Worm (Caenorhabditis elegans): Measurements from ENCODE around the gene K11G12.6.
A peak's percentile ranks its signal among the peaks of the same experiment; 100 is the strongest.

The K11G12.6 gene

ce11 chrX:6741532-6741931 lies 12.1 kb upstream of the K11G12.6 start (continued):
- no peak for TF ChIP-seq snpc-4 (tag; optimal IDR thresholded peaks at IDR 0.05)
- peak; percentile 40 for TF ChIP-seq gmeb-1 (tag; optimal IDR thresholded peaks at IDR 0.05)

DNA sequence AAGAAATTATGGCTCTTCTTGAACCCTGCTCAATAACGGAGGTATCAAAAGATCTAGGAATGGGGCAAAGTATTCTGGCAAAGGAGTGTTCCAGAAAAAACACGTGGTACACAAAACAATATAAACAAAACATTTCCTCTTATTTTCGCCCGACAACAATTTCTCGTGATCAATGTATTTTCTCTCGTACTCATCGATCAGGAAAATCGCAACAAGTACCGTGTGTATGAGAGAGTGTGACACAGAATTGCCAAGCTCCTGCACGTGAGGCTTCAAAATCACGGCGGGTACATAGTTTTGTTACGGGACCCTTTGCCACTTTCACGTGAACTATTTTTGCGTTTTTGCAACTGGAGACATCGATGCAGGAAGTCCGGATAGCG lies 11.5 kb upstream of the K11G12.6 start:
- TF ChIP-seq ztf-4 (tag; optimal IDR thresholded peaks at IDR 0.05) (no peak), F13H6.1 (tag; optimal IDR thresholded peaks at IDR 0.05) (peak; percentile 64), nhr-25 (tag; optimal IDR thresholded peaks at IDR 0.05) (peak; percentile 30), lin-39 (tag; optimal IDR thresholded peaks at IDR 0.05) (no peak), nhr-11 (tag; optimal IDR thresholded peaks at IDR 0.05) (no peak), C34F6.9 (tag; optimal IDR thresholded peaks at IDR 0.05) (peak; percentile 29), sem-4 (tag; optimal IDR thresholded peaks at IDR 0.05) (no peak), alr-1 (tag; optimal IDR thresholded peaks at IDR 0.05) (no peak), blmp-1 (tag; optimal IDR thresholded peaks at IDR 0.05; ENCODE audit: insufficient read depth) (no peak), egl-27 (tag; optimal IDR thresholded peaks at IDR 0.05) (no peak), dmd-4 (tag; optimal IDR thresholded peaks at IDR 0.05) (no peak), crh-2 (tag; optimal IDR thresholded peaks at IDR 0.05) (no peak), lin-11 (tag; optimal IDR thresholded peaks at IDR 0.05) (no peak), ama-1 (optimal IDR thresholded peaks at IDR 0.05) (no peak), nhr-12 (tag; optimal IDR thresholded peaks at IDR 0.05) (no peak), lin-13 (GFP tag; optimal IDR thresholded peaks at IDR 0.05) (no peak), elt-1 (tag; optimal IDR thresholded peaks at IDR 0.05) (no peak), nhr-21 (tag; optimal IDR thresholded peaks at IDR 0.05) (no peak), skn-1 (tag; optimal IDR thresholded peaks at IDR 0.05) (no peak), ztf-11 (tag; optimal IDR thresholded peaks at IDR 0.05) (no peak), unc-62 (GFP tag; optimal IDR thresholded peaks at IDR 0.05) (no peak), sma-3 (GFP tag; optimal IDR thresholded peaks at IDR 0.05) (peak; percentile 29), unc-39 (tag; optimal IDR thresholded peaks at IDR 0.05) (no peak), nhr-237 (tag; optimal IDR thresholded peaks at IDR 0.05) (no peak), unc-55 (GFP tag; optimal IDR thresholded peaks at IDR 0.05) (no peak), ceh-16 (tag; optimal IDR thresholded peaks at IDR 0.05) (no peak), ceh-82 (tag; optimal IDR thresholded peaks at IDR 0.05) (no peak), mbf-1 (tag; optimal IDR thresholded peaks at IDR 0.05) (no peak), ztf-1 (GFP tag; conservative IDR thresholded peaks at IDR 0.05) (no peak), peb-1 (tag; optimal IDR thresholded peaks at IDR 0.05) (no peak), mab-5 (tag; optimal IDR thresholded peaks at IDR 0.05) (no peak), gmeb-1 (tag; optimal IDR thresholded peaks at IDR 0.05) (peak; percentile 48), R02D3.7 (tag; optimal IDR thresholded peaks at IDR 0.05) (no peak), sma-9 (GFP tag; optimal IDR thresholded peaks at IDR 0.05) (peak; percentile 78), sma-9 (tag; optimal IDR thresholded peaks at IDR 0.05) (no peak), nhr-23 (tag; optimal IDR thresholded peaks at IDR 0.05) (no peak), nhr-6 (tag; optimal IDR thresholded peaks at IDR 0.05) (peak; percentile 0), nhr-77 (tag; optimal IDR thresholded peaks at IDR 0.05) (no peak), ZK546.5 (tag; optimal IDR thresholded peaks at IDR 0.05) (no peak), nhr-129 (tag; optimal IDR thresholded peaks at IDR 0.05) (peak; percentile 88), aly-2 (tag; optimal IDR thresholded peaks at IDR 0.05) (no peak), mdl-1 (tag; optimal IDR thresholded peaks at IDR 0.05) (no peak), snpc-4 (tag; optimal IDR thresholded peaks at IDR 0.05) (no peak), fos-1 (tag; optimal IDR thresholded peaks at IDR 0.05) (no peak), zag-1 (tag; optimal IDR thresholded peaks at IDR 0.05) (no peak), Y55F3AM.14 (GFP tag; optimal IDR thresholded peaks at IDR 0.05) (no peak), lsy-2 (tag; optimal IDR thresholded peaks at IDR 0.05) (peak in 1 of 2 experiments; percentile 62), elt-3 (tag; optimal IDR thresholded peaks at IDR 0.05) (no peak), nhr-10 (tag; optimal IDR thresholded peaks at IDR 0.05) (no peak)
